Worm (Caenorhabditis elegans) whole organism, L1 larva: Measurements from ENCODE around the gene csq-1.

Experiments
- C16A3.4 ChIP-seq: fragments of 150-350 bp; optimal IDR thresholded peaks from 2 replicates; lab custom pipeline; 2014; ENCODE audit warnings: missing biosample characterization, missing genetic modification characterization
- C34B4.2 ChIP-seq: sonication (generic microtip); optimal IDR thresholded peaks from 2 replicates; lab custom pipeline; 2017; ENCODE audit warnings: mild to moderate bottlenecking, missing genetic modification characterization, missing compliant biosample characterization
- F16B12.6 ChIP-seq: fragments of 150-350 bp; optimal IDR thresholded peaks from 2 replicates; lab custom pipeline; 2014; ENCODE audit warnings: missing biosample characterization, missing genetic modification characterization
- Y116A8C.19 ChIP-seq: sonication (generic microtip); optimal IDR thresholded peaks from 2 replicates; lab custom pipeline; 2016; ENCODE audit warnings: missing compliant biosample characterization, missing genetic modification characterization, borderline replicate concordance
- alr-1 ChIP-seq: fragments of 200-800 bp; sonication (Bioruptor generic); optimal IDR thresholded peaks from 2 replicates; lab custom pipeline; 2018; ENCODE audit warnings: borderline replicate concordance, mild to moderate bottlenecking, missing genetic modification characterization, missing compliant biosample characterization
- aly-2 ChIP-seq: fragments of 150-350 bp; optimal IDR thresholded peaks from 2 replicates; lab custom pipeline; 2014; ENCODE audit warnings: missing biosample characterization, missing genetic modification characterization
- ama-1 ChIP-seq: fragments of 150-350 bp; optimal IDR thresholded peaks from 2 replicates; lab custom pipeline; 2014
- ceh-63 ChIP-seq: fragments of 200-800 bp; sonication (Bioruptor generic); optimal IDR thresholded peaks from 2 replicates; lab custom pipeline; 2018; ENCODE audit warnings: mild to moderate bottlenecking, missing genetic modification characterization, missing compliant biosample characterization
- ceh-8 ChIP-seq: fragments of 200-800 bp; sonication (Bioruptor generic); optimal IDR thresholded peaks from 2 replicates; lab custom pipeline; 2018; ENCODE audit warnings: mild to moderate bottlenecking, missing genetic modification characterization, moderate library complexity, missing compliant biosample characterization
- ceh-82 ChIP-seq, 3 experiments: fragments of 150-350 bp in 1 of 3; sonication (generic microtip) in 2 of 3; optimal IDR thresholded peaks; 2 replicates each; lab custom pipeline; 2014 to 2017; ENCODE audit warnings: missing biosample characterization in 3 of 3, missing genetic modification characterization in 3 of 3
- ceh-88 ChIP-seq: fragments of 200-800 bp; sonication (Bioruptor generic); IDR thresholded peaks from 2 replicates; pipeline ENCODE4 v1.3.6; 2022; ENCODE audit warnings: missing genetic modification characterization, missing compliant biosample characterization
- ceh-90 ChIP-seq: sonication (generic microtip); optimal IDR thresholded peaks from 2 replicates; lab custom pipeline; 2016; ENCODE audit warnings: missing genetic modification characterization, missing compliant biosample characterization
- dpl-1 ChIP-seq, 3 experiments: fragments of 150-350 bp in 2 of 3; sonication (generic microtip) in 1 of 3; optimal IDR thresholded peaks; 2 replicates each; lab custom pipeline; 2014 to 2017; ENCODE audit warnings: missing biosample characterization in 3 of 3, missing genetic modification characterization in 3 of 3, missing genetic modification reagents in 3 of 3
- dsc-1 ChIP-seq: sonication (generic microtip); optimal IDR thresholded peaks from 2 replicates; lab custom pipeline; 2016; ENCODE audit warnings: mild to moderate bottlenecking, missing genetic modification characterization, missing compliant biosample characterization
- efl-1 ChIP-seq, 4 experiments: fragments of 150-350 bp; optimal IDR thresholded peaks in 3 of 4; peaks in 1 of 4; 1 replicate in 1 of 4; 2 replicates in 3 of 4; lab custom pipeline; 2014; ENCODE audit warnings: missing biosample characterization in 2 of 4, missing genetic modification characterization in 2 of 4, missing genetic modification reagents in 2 of 4
- efl-3 ChIP-seq: fragments of 200-800 bp; sonication (Bioruptor generic); optimal IDR thresholded peaks from 2 replicates; lab custom pipeline; 2018; ENCODE audit warnings: mild to moderate bottlenecking, missing genetic modification characterization, missing compliant biosample characterization
- egl-13 ChIP-seq: sonication (generic microtip); optimal IDR thresholded peaks from 2 replicates; lab custom pipeline; 2016; ENCODE audit warnings: missing genotype, missing genetic modification reagents, missing genetic modification characterization, missing compliant biosample characterization
- egl-27 ChIP-seq, 2 experiments: fragments of 150-350 bp in 1 of 2; sonication (generic microtip); optimal IDR thresholded peaks; 3 replicates each; lab custom pipeline; 2017 to 2018; ENCODE audit warnings: missing biosample characterization in 2 of 2, missing genetic modification characterization in 2 of 2, missing genetic modification reagents in 2 of 2
- elt-2 ChIP-seq: sonication (generic microtip); optimal IDR thresholded peaks from 2 replicates; lab custom pipeline; 2016; ENCODE audit warnings: missing genetic modification characterization, mild to moderate bottlenecking, inconsistent platforms, missing compliant biosample characterization, missing genetic modification reagents
- fkh-4 ChIP-seq: sonication (generic microtip); optimal IDR thresholded peaks from 2 replicates; lab custom pipeline; 2016; ENCODE audit warnings: missing compliant biosample characterization, missing genetic modification characterization, borderline replicate concordance
- fkh-8 ChIP-seq: sonication (generic microtip); optimal IDR thresholded peaks from 2 replicates; lab custom pipeline; 2016; ENCODE audit warnings: mild to moderate bottlenecking, missing genetic modification characterization, missing compliant biosample characterization
- fos-1 ChIP-seq: fragments of 150-350 bp; optimal IDR thresholded peaks from 2 replicates; lab custom pipeline; 2014; ENCODE audit warnings: missing biosample characterization, missing genetic modification characterization
- hlh-17 ChIP-seq: fragments of 200-800 bp; sonication (Bioruptor generic); optimal IDR thresholded peaks from 2 replicates; lab custom pipeline; 2018; ENCODE audit warnings: missing genetic modification characterization, mild to moderate bottlenecking, missing compliant biosample characterization, moderate library complexity, borderline replicate concordance
- hpl-2 ChIP-seq: fragments of 150-350 bp; optimal IDR thresholded peaks from 2 replicates; lab custom pipeline; 2014; ENCODE audit warnings: missing biosample characterization, missing genetic modification reagents, missing genetic modification characterization
- irx-1 ChIP-seq: sonication (generic microtip); optimal IDR thresholded peaks from 2 replicates; lab custom pipeline; 2016; ENCODE audit warnings: missing genetic modification characterization, missing compliant biosample characterization
- isw-1 ChIP-seq: fragments of 200-800 bp; sonication (Bioruptor generic); IDR thresholded peaks from 2 replicates; pipeline ENCODE4 v1.3.6; 2022; ENCODE audit warnings: missing genetic modification characterization, missing compliant biosample characterization
- lin-15B ChIP-seq: fragments of 150-350 bp; sonication (generic microtip); optimal IDR thresholded peaks from 3 replicates; lab custom pipeline; 2014; ENCODE audit warnings: missing biosample characterization, missing genetic modification characterization
- lin-39 ChIP-seq: fragments of 150-350 bp; optimal IDR thresholded peaks from 2 replicates; lab custom pipeline; 2014; ENCODE audit warnings: missing biosample characterization, missing genetic modification reagents, missing genetic modification characterization
- lir-3 ChIP-seq: sonication (generic microtip); optimal IDR thresholded peaks from 2 replicates; lab custom pipeline; 2016; ENCODE audit warnings: mild to moderate bottlenecking, missing genetic modification characterization, moderate library complexity, missing compliant biosample characterization; ENCODE audit not compliant: poor library complexity
- lsy-2 ChIP-seq, 2 experiments: fragments of 150-350 bp; optimal IDR thresholded peaks; 2 replicates each; lab custom pipeline; 2014; ENCODE audit warnings: missing biosample characterization in 2 of 2, missing genetic modification characterization in 2 of 2
- mef-2 ChIP-seq: fragments of 150-350 bp; optimal IDR thresholded peaks from 2 replicates; lab custom pipeline; 2014; ENCODE audit warnings: missing biosample characterization, missing genetic modification characterization
- mep-1 ChIP-seq: fragments of 150-350 bp; optimal IDR thresholded peaks from 2 replicates; lab custom pipeline; 2014; ENCODE audit warnings: missing biosample characterization, missing genetic modification characterization
- nhr-12 ChIP-seq: sonication (generic microtip); optimal IDR thresholded peaks from 2 replicates; lab custom pipeline; 2017; ENCODE audit warnings: missing biosample characterization, missing genetic modification characterization
- nhr-28 ChIP-seq: fragments of 150-350 bp; optimal IDR thresholded peaks from 2 replicates; lab custom pipeline; 2014; ENCODE audit warnings: missing biosample characterization, missing genetic modification characterization
- nhr-71 ChIP-seq: sonication (generic microtip); optimal IDR thresholded peaks from 2 replicates; lab custom pipeline; 2016; ENCODE audit warnings: mild to moderate bottlenecking, missing genetic modification characterization, moderate library complexity, missing compliant biosample characterization
- nhr-76 ChIP-seq: sonication (generic microtip); optimal IDR thresholded peaks from 2 replicates; lab custom pipeline; 2017; ENCODE audit warnings: missing biosample characterization, missing genetic modification characterization
- nhr-77 ChIP-seq: fragments of 150-350 bp; optimal IDR thresholded peaks from 2 replicates; lab custom pipeline; 2014; ENCODE audit warnings: missing biosample characterization, missing genetic modification characterization
- nhr-84 ChIP-seq: sonication (generic microtip); optimal IDR thresholded peaks from 2 replicates; lab custom pipeline; 2017; ENCODE audit warnings: missing biosample characterization, missing genetic modification characterization
- nhr-85 ChIP-seq: sonication (generic microtip); peaks from one replicate; lab custom pipeline; 2016; ENCODE audit warnings: missing genetic modification characterization, inconsistent platforms, missing compliant biosample characterization
- nhr-90 ChIP-seq: sonication (generic microtip); optimal IDR thresholded peaks from 2 replicates; lab custom pipeline; 2016; ENCODE audit warnings: mild to moderate bottlenecking, missing genetic modification characterization, missing compliant biosample characterization; ENCODE audit not compliant: poor library complexity
- pag-3 ChIP-seq: sonication (generic microtip); optimal IDR thresholded peaks from 2 replicates; lab custom pipeline; 2017; ENCODE audit warnings: missing genetic modification characterization, mild to moderate bottlenecking, missing compliant biosample characterization, antibody characterized with exemption, borderline replicate concordance; ENCODE audit not compliant: insufficient read depth
- rnt-1 ChIP-seq: sonication (generic microtip); optimal IDR thresholded peaks from 2 replicates; lab custom pipeline; 2016; ENCODE audit warnings: mild to moderate bottlenecking, missing genetic modification characterization, moderate library complexity, missing compliant biosample characterization
- snpc-4 ChIP-seq: fragments of 150-350 bp; optimal IDR thresholded peaks from 2 replicates; lab custom pipeline; 2014; ENCODE audit warnings: missing biosample characterization, missing genetic modification characterization
- sup-37 ChIP-seq: fragments of 200-800 bp; sonication (Bioruptor generic); optimal IDR thresholded peaks from 2 replicates; lab custom pipeline; 2018; ENCODE audit warnings: mild to moderate bottlenecking, missing genetic modification characterization, missing compliant biosample characterization
- swsn-7 ChIP-seq: sonication (generic microtip); optimal IDR thresholded peaks from 2 replicates; lab custom pipeline; 2016; ENCODE audit warnings: missing genetic modification characterization, missing compliant biosample characterization
- unc-30 ChIP-seq: sonication (generic microtip); optimal IDR thresholded peaks from 2 replicates; lab custom pipeline; 2017; ENCODE audit warnings: missing biosample characterization, missing genetic modification characterization
- unc-62 ChIP-seq: fragments of 150-350 bp; optimal IDR thresholded peaks from 2 replicates; lab custom pipeline; 2014; ENCODE audit warnings: missing biosample characterization, missing genetic modification reagents, missing genetic modification characterization
- unc-86 ChIP-seq: sonication (generic microtip); optimal IDR thresholded peaks from 2 replicates; lab custom pipeline; 2016; ENCODE audit warnings: missing genetic modification characterization, missing compliant biosample characterization
- unc-98 ChIP-seq: fragments of 200-800 bp; sonication (Bioruptor generic); IDR thresholded peaks from 2 replicates; pipeline ENCODE4 v1.3.6; 2022; ENCODE audit warnings: missing genetic modification characterization, missing compliant biosample characterization
- vab-15 ChIP-seq: sonication (generic microtip); optimal IDR thresholded peaks from 2 replicates; lab custom pipeline; 2017; ENCODE audit warnings: missing genotype, mild to moderate bottlenecking, missing genetic modification characterization, missing compliant biosample characterization
- xbp-1 ChIP-seq: sonication (generic microtip); optimal IDR thresholded peaks from 2 replicates; lab custom pipeline; 2016; ENCODE audit warnings: missing genetic modification characterization, missing compliant biosample characterization
- zag-1 ChIP-seq: fragments of 150-350 bp; optimal IDR thresholded peaks from 2 replicates; lab custom pipeline; 2014; ENCODE audit warnings: missing biosample characterization, missing genetic modification characterization

csq-1 gene

ce11 chrX:14708176-14708642 lies 23.5 kb downstream of the csq-1 start (continued):
- TF ChIP-seq nhr-90 (tag; lab: Kevin White, UChicago) (peak; percentile 83), vab-15 (tag; lab: Kevin White, UChicago) (peak; percentile 59), alr-1 (tag; lab: Kevin White, UChicago) (no peak), aly-2 (tag; lab: Kevin White, UChicago) (no peak), fkh-8 (peak; percentile 99), efl-3 (no peak), fkh-4 (tag; lab: Kevin White, UChicago) (no peak), elt-2 (tag; lab: Kevin White, UChicago) (no peak), fos-1 (peak; percentile 89), unc-86 (tag; lab: Kevin White, UChicago) (peak; percentile 96), unc-62 (GFP tag; lab: Kevin White, UChicago) (no peak), swsn-7 (peak; percentile 94), isw-1 (GFP tag; lab: Robert Waterston, UW) (peak; percentile 88), sup-37 (GFP tag; lab: Kevin White, UChicago) (peak; percentile 61), unc-98 (no peak), irx-1 (tag; lab: Kevin White, UChicago) (peak; percentile 84), nhr-77 (tag; lab: Kevin White, UChicago) (peak; percentile 77), lin-15B (tag; lab: Kevin White, UChicago) (peak; percentile 74), efl-1 (optimal IDR thresholded peaks at IDR 0.05; lab: Kevin White, UChicago) (peak; percentile 71 to 79), efl-1 (GFP tag; optimal IDR thresholded peaks at IDR 0.05 in 1 of 2; lab: Kevin White, UChicago) (peak; percentile 53 to 95), dpl-1 (GFP tag; optimal IDR thresholded peaks at IDR 0.05; lab: Kevin White, UChicago) (peak; percentile 42 to 69 (median 43)), lsy-2 (tag; optimal IDR thresholded peaks at IDR 0.05; lab: Kevin White, UChicago) (peak; percentile 84 to 89), hlh-17 (GFP tag; lab: Kevin White, UChicago) (no peak), Y116A8C.19 (no peak), F16B12.6 (tag; lab: Kevin White, UChicago) (peak; percentile 54), C34B4.2 (tag; lab: Kevin White, UChicago) (no peak), ama-1 (lab: Kevin White, UChicago) (no peak), nhr-85 (tag; lab: Kevin White, UChicago) (peak; percentile 95), ceh-63 (GFP tag; lab: Kevin White, UChicago) (no peak), dsc-1 (peak; percentile 87), zag-1 (tag; lab: Kevin White, UChicago) (no peak), nhr-84 (no peak), ceh-8 (GFP tag; lab: Kevin White, UChicago) (peak; percentile 89), nhr-71 (tag; lab: Kevin White, UChicago) (peak; percentile 97), nhr-28 (tag; lab: Kevin White, UChicago) (no peak), ceh-88 (GFP tag; lab: Robert Waterston, UW) (peak; percentile 40; the same call in 1 of the 2 replicates), mef-2 (tag; lab: Kevin White, UChicago) (peak; percentile 89), pag-3 (peak; percentile 61), lin-39 (tag; lab: Kevin White, UChicago) (no peak), egl-13 (tag; lab: Kevin White, UChicago) (peak; percentile 95), mep-1 (tag; lab: Kevin White, UChicago) (peak; percentile 88), egl-27 (tag; optimal IDR thresholded peaks at IDR 0.05; lab: Kevin White, UChicago) (peak; percentile 44 to 81), C16A3.4 (tag; lab: Kevin White, UChicago) (peak; percentile 90), ceh-82 (tag; optimal IDR thresholded peaks at IDR 0.05; lab: Kevin White, UChicago) (peak; percentile 91 to 96 (median 93)), nhr-12 (tag; lab: Kevin White, UChicago) (no peak), xbp-1 (tag; lab: Kevin White, UChicago) (peak; percentile 92), hpl-2 (GFP tag; lab: Kevin White, UChicago) (no peak), unc-30 (tag; lab: Kevin White, UChicago) (no peak), snpc-4 (peak; percentile 88), ceh-90 (tag; lab: Kevin White, UChicago) (no peak), rnt-1 (tag; lab: Kevin White, UChicago) (peak; percentile 87), lir-3 (tag; lab: Kevin White, UChicago) (peak; percentile 71), nhr-76 (no peak)
